Fruit fly (Drosophila melanogaster) whole organism: Measurements from ENCODE around the gene RunxA.

Experiments
- pan ChIP-seq: fragments of >200 bp; optimal IDR thresholded peaks from 2 replicates; lab custom pipeline; 2017
- usp ChIP-seq: fragments of >200 bp; optimal IDR thresholded peaks from 2 replicates; lab custom pipeline; 2017; ENCODE audit warnings: missing biosample characterization, missing genetic modification characterization, mixed read lengths

dm6 chrX:20582821-20583607, 40.6 kb downstream of the RunxA start:
- no peak for TF ChIP-seq pan (lab: Kevin White, UChicago)
- TF ChIP-seq usp = no peak
